Worm (Caenorhabditis elegans): ENCODE results near the gene Y53C12A.10.

ce11 chrII:9753730-9754129 lies 49.1 kb upstream of the Y53C12A.10 start, which contains the start of gene ZK1321.1:
- no peak for TF ChIP-seq dao-5 (tag; optimal IDR thresholded peaks at IDR 0.05)
- TF ChIP-seq him-1 (tag; optimal IDR thresholded peaks at IDR 0.05): no peak
- TF ChIP-seq W03F9.2 (tag; optimal IDR thresholded peaks at IDR 0.05): no peak
